Worm (Caenorhabditis elegans) whole organism, L3 larva: ENCODE measurements around the gene C17H12.11.
A peak's percentile ranks its signal among the peaks of the same experiment; 100 is the strongest.

Experiments used
- ZK546.5 ChIP-seq: sonication (generic microtip); optimal IDR thresholded peaks from 2 replicates; lab custom pipeline; 2017; ENCODE audit warnings: missing biosample characterization, missing genetic modification characterization
- aly-2 ChIP-seq: fragments of 150-350 bp; optimal IDR thresholded peaks from 2 replicates; lab custom pipeline; 2014; ENCODE audit warnings: missing biosample characterization, missing genetic modification characterization
- ceh-16 ChIP-seq: sonication (generic microtip); optimal IDR thresholded peaks from 2 replicates; lab custom pipeline; 2017; ENCODE audit warnings: missing biosample characterization, missing genetic modification characterization
- ceh-9 ChIP-seq: sonication (generic microtip); optimal IDR thresholded peaks from 2 replicates; lab custom pipeline; 2018; ENCODE audit warnings: missing biosample characterization, missing genetic modification characterization
- elt-1 ChIP-seq: fragments of 150-350 bp; optimal IDR thresholded peaks from 2 replicates; lab custom pipeline; 2014; ENCODE audit warnings: missing biosample characterization, missing genetic modification characterization
- elt-2 ChIP-seq: sonication (generic microtip); optimal IDR thresholded peaks from 2 replicates; lab custom pipeline; 2016; ENCODE audit warnings: missing genetic modification reagents, mild to moderate bottlenecking, missing genetic modification characterization, missing compliant biosample characterization
- elt-3 ChIP-seq, 3 experiments: fragments of 150-350 bp in 1 of 3; sonication (generic microtip) in 2 of 3; optimal IDR thresholded peaks; 2 replicates in 2 of 3; 4 replicates in 1 of 3; lab custom pipeline; 2014 to 2017; ENCODE audit warnings: missing biosample characterization in 3 of 3, missing genetic modification characterization in 3 of 3
- fkh-10 ChIP-seq: sonication (generic microtip); optimal IDR thresholded peaks from 2 replicates; lab custom pipeline; 2017; ENCODE audit warnings: missing biosample characterization, missing genetic modification reagents, missing genetic modification characterization
- fkh-2 ChIP-seq: fragments of 150-350 bp; optimal IDR thresholded peaks from 2 replicates; lab custom pipeline; 2014; ENCODE audit warnings: missing biosample characterization, missing genetic modification reagents, missing genetic modification characterization
- fos-1 ChIP-seq: fragments of 150-350 bp; optimal IDR thresholded peaks from 2 replicates; lab custom pipeline; 2014; ENCODE audit warnings: missing biosample characterization, missing genetic modification characterization
- jun-1 ChIP-seq: fragments of 150-350 bp; optimal IDR thresholded peaks from 2 replicates; lab custom pipeline; 2014; ENCODE audit warnings: missing biosample characterization, missing genetic modification reagents, missing genetic modification characterization
- lin-39 ChIP-seq: fragments of 150-350 bp; optimal IDR thresholded peaks from 2 replicates; lab custom pipeline; 2018; ENCODE audit warnings: missing biosample characterization, missing genetic modification reagents, missing genetic modification characterization
- lsy-12 ChIP-seq: sonication (generic microtip); optimal IDR thresholded peaks from 2 replicates; lab custom pipeline; 2016; ENCODE audit warnings: mild to moderate bottlenecking, missing genetic modification characterization, missing compliant biosample characterization
- mdl-1 ChIP-seq: fragments of 150-350 bp; optimal IDR thresholded peaks from 2 replicates; lab custom pipeline; 2014; ENCODE audit warnings: missing biosample characterization, missing genetic modification characterization
- nfya-1 ChIP-seq: sonication (generic microtip); optimal IDR thresholded peaks from 2 replicates; lab custom pipeline; 2017; ENCODE audit warnings: missing genetic modification characterization, mild to moderate bottlenecking, missing compliant biosample characterization, antibody characterized with exemption, moderate library complexity; ENCODE audit not compliant: insufficient read depth
- nhr-11 ChIP-seq: fragments of 150-350 bp; optimal IDR thresholded peaks from 2 replicates; lab custom pipeline; 2014; ENCODE audit warnings: missing biosample characterization, missing genetic modification characterization
- nhr-12 ChIP-seq: fragments of 150-350 bp; optimal IDR thresholded peaks from 2 replicates; lab custom pipeline; 2014; ENCODE audit warnings: missing biosample characterization, missing genetic modification characterization
- nhr-237 ChIP-seq: fragments of 150-350 bp; optimal IDR thresholded peaks from 2 replicates; lab custom pipeline; 2014; ENCODE audit warnings: missing biosample characterization, missing genetic modification characterization
- nhr-25 ChIP-seq: sonication (generic microtip); optimal IDR thresholded peaks from 2 replicates; lab custom pipeline; 2017; ENCODE audit warnings: missing biosample characterization, missing genetic modification characterization
- nhr-28 ChIP-seq: fragments of 150-350 bp; optimal IDR thresholded peaks from 2 replicates; lab custom pipeline; 2014; ENCODE audit warnings: missing biosample characterization, missing genetic modification characterization
- nhr-43 ChIP-seq: sonication (generic microtip); optimal IDR thresholded peaks from 2 replicates; lab custom pipeline; 2016; ENCODE audit warnings: mild to moderate bottlenecking, missing genetic modification characterization, missing compliant biosample characterization; ENCODE audit not compliant: poor library complexity, severe bottlenecking
- nhr-67 ChIP-seq: fragments of 150-350 bp; optimal IDR thresholded peaks from 2 replicates; lab custom pipeline; 2014; ENCODE audit warnings: missing biosample characterization, missing genetic modification characterization
- nhr-77 ChIP-seq: fragments of 150-350 bp; optimal IDR thresholded peaks from 2 replicates; lab custom pipeline; 2014; ENCODE audit warnings: missing biosample characterization, missing genetic modification characterization
- sea-2 ChIP-seq: fragments of 150-350 bp; sonication (generic microtip); optimal IDR thresholded peaks from 4 replicates; lab custom pipeline; 2014; ENCODE audit warnings: missing biosample characterization, missing genetic modification reagents, missing genetic modification characterization
- skn-1 ChIP-seq: fragments of 150-350 bp; optimal IDR thresholded peaks from 2 replicates; lab custom pipeline; 2014; ENCODE audit warnings: missing biosample characterization, missing genetic modification characterization
- snpc-4 ChIP-seq: fragments of 150-350 bp; optimal IDR thresholded peaks from 2 replicates; lab custom pipeline; 2014; ENCODE audit warnings: missing biosample characterization, missing genetic modification characterization
- tbx-2 ChIP-seq: sonication (generic microtip); optimal IDR thresholded peaks from 2 replicates; lab custom pipeline; 2016; ENCODE audit warnings: mild to moderate bottlenecking, missing genetic modification characterization, missing compliant biosample characterization
- unc-39 ChIP-seq: sonication (generic microtip); optimal IDR thresholded peaks from 4 replicates; lab custom pipeline; 2017; ENCODE audit warnings: missing biosample characterization, missing genetic modification characterization
- unc-62 ChIP-seq: fragments of 150-350 bp; sonication (generic microtip); optimal IDR thresholded peaks from 4 replicates; lab custom pipeline; 2014; ENCODE audit warnings: missing biosample characterization, missing genetic modification reagents, missing genetic modification characterization
- zag-1 ChIP-seq: fragments of 150-350 bp; optimal IDR thresholded peaks from 2 replicates; lab custom pipeline; 2014; ENCODE audit warnings: missing biosample characterization, missing genetic modification characterization
- ztf-11 ChIP-seq: fragments of 150-350 bp; optimal IDR thresholded peaks from 2 replicates; lab custom pipeline; 2014; ENCODE audit warnings: missing biosample characterization, missing genetic modification characterization
- ztf-4 ChIP-seq: fragments of 150-350 bp; optimal IDR thresholded peaks from 2 replicates; lab custom pipeline; 2014; ENCODE audit warnings: missing biosample characterization, missing genetic modification characterization

The C17H12.11 gene

DNA sequence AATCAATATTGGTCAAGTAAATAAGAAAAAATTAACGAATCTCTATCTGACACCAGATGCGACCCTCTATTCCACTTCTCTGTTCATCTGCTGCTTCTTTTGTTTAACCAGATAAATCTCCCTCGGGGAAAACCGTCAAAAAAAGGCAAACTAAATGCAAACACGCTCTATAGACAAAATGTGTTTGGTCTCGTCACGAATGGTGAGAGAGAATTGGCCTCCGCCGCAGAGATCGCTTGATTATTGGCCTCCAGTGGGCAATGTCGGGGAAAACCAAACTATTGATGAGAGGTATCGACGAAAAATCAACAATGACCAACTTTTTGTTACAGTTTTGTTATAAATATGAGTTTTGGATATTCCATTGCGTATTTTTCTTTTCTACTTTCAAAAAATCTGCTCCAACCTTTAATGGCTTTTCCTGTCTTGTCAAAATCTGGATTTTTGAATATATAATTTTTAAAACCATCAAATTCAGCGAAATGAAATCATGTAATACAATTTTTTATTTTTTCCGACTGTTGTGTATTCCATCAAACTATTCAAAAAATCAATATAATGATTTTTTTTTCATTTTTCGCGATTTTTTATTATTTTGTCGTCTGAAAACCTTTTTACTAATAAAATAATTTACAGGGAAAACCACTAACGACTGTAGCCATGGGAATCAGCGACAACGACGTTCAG lies 11.6 kb upstream of the C17H12.11 start, which contains the start of the genes C17H12.2 and vha-8 (continued):
- TF ChIP-seq unc-39 (tag; lab: Kevin White, UChicago) = no peak
- peak; percentile 74 for TF ChIP-seq elt-2 (tag; lab: Kevin White, UChicago)
- TF ChIP-seq unc-62 (GFP tag; lab: Kevin White, UChicago) = peak; percentile 76
- TF ChIP-seq elt-3 (tag; optimal IDR thresholded peaks at IDR 0.05; lab: Kevin White, UChicago) = peak in 2 of 3 experiments; percentile 41 to 59
- no peak for TF ChIP-seq nhr-67 (tag; lab: Kevin White, UChicago)
- TF ChIP-seq ZK546.5 (tag; lab: Kevin White, UChicago) = no peak
- TF ChIP-seq fkh-2 (tag; lab: Kevin White, UChicago) = no peak

DNA sequence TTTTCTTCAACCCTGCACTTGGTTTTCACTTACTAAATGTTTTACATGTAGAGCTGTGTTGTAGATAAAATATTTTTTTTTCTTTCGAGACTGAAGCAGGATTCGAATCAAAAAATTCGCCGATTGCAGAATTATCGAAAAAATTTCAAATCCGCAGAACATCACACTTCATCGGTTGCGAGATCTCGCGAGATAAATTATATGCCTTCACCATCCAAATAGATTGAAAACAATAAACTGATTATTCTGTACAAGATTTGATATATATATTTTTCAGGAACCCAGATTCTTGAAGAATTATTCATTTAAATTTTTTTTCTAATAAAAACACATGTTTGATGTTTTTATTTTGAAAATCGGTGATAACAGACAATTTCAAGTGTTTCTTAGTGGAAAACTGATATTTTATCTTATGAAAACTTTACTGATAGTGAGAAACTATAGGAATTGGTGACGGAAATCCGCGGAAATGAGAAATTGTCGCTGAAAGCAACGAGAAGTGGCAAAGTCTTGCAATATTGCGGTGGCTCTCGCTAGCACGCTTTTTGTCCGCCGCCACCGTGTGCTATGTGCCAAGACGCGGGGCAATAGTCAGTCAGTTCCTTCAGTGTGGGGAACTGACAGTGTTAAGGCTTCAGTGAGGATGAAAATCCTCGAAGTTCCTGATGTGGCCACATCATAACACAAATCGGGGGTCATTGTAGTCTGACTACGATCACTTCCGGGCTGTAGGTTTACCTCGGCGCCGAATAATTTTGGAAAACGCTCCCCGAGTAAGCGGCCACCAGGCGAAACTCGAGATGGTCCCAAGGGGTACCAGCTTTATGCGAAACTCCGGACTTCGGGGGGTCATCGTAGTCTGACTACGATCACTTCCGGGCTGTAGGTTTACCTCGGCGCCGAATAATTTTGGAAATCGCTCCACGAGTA lies 9.5 kb upstream of the C17H12.11 start:
- TF ChIP-seq nhr-43 (tag; lab: Kevin White, UChicago) (peak; percentile 31), jun-1 (peak; percentile 16), elt-2 (tag; lab: Kevin White, UChicago) (peak; percentile 15), elt-1 (tag; lab: Kevin White, UChicago) (no peak), fkh-10 (no peak), nhr-25 (tag; lab: Kevin White, UChicago) (no peak), nhr-237 (tag; lab: Kevin White, UChicago) (no peak), snpc-4 (peak; percentile 33), nhr-77 (tag; lab: Kevin White, UChicago) (peak; percentile 8), ceh-9 (tag; lab: Kevin White, UChicago) (no peak)
- TF ChIP-seq, all 47 proteins: peak for 5

DNA sequence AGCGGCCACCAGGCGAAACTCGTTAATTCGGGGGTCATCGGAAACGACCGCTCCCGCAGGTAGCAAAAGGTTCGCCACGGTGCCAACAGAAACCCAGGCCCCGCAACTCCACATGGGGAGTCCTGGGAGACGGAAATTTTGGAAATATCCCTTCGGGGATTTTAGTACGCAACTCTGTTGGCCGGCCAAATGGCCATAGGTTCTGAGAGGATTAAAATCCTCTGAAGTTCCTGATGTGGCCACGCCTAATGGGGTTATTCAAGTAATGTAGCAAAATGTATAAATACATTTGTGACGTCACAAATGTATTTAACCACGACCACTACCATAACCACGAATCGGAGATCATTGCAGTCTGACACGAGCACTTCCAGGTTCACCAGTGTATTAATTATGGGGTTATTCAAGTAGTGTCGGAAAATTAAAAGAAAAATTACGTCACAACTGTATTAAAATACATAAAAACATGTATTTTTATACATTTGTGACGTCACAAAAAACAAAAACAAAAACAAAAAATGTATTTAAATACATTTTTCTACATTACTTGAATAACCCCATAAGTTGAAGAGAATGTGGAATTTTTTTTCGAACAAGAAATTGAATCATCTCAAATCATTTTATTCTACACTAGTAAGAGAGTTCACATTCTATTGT lies 8.7 kb upstream of the C17H12.11 start:
- TF ChIP-seq nhr-77 (tag; lab: Kevin White, UChicago) (no peak), skn-1 (tag; lab: Kevin White, UChicago) (no peak), ztf-11 (tag; lab: Kevin White, UChicago) (no peak), nhr-43 (tag; lab: Kevin White, UChicago) (no peak), nhr-28 (tag; lab: Kevin White, UChicago) (no peak), nhr-11 (tag; lab: Kevin White, UChicago) (no peak), sea-2 (GFP tag; lab: Kevin White, UChicago) (no peak), nhr-237 (tag; lab: Kevin White, UChicago) (no peak), lsy-12 (tag; lab: Kevin White, UChicago) (no peak), aly-2 (tag; lab: Kevin White, UChicago) (no peak), elt-1 (tag; lab: Kevin White, UChicago) (no peak), ztf-4 (tag; lab: Kevin White, UChicago) (no peak), mdl-1 (tag; lab: Kevin White, UChicago) (no peak), ceh-16 (no peak), snpc-4 (no peak)

DNA sequence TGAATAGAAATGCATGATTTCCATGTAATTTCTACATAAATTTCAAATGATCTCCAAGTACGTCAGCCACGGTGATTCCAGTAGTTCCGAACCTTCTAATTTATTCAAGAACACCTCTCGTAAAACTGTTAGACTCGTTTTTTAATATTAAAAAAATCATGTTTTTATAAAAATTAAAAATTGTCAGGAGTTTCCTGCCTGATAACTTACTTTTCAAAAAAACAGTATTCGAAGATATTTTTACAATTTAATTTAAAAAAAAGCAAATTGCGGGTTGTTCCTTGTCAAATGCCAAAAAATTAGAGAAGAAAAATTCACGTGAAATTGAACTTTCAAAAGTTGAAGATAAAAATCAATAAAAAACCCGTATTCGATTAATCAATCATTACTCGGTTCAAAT lies 6.7 kb upstream of the C17H12.11 start, which contains the start of the genes C17H12.3 and C17H12.12:
C17H12.3 (minus strand) TSS at position 101 of the 400 bp plus-strand sequence.
C17H12.12 (plus strand) TSS at position 396 of the 400 bp plus-strand sequence.
- TF ChIP-seq nhr-11 (tag; lab: Kevin White, UChicago) (no peak), elt-3 (tag; optimal IDR thresholded peaks at IDR 0.05; lab: Kevin White, UChicago) (no peak), fos-1 (tag; lab: Kevin White, UChicago) (no peak), nhr-77 (tag; lab: Kevin White, UChicago) (no peak), lin-39 (tag; lab: Kevin White, UChicago) (no peak), elt-2 (tag; lab: Kevin White, UChicago) (no peak), nfya-1 (no peak), ztf-11 (tag; lab: Kevin White, UChicago) (no peak), ZK546.5 (tag; lab: Kevin White, UChicago) (no peak), aly-2 (tag; lab: Kevin White, UChicago) (no peak), unc-62 (GFP tag; lab: Kevin White, UChicago) (no peak), zag-1 (tag; lab: Kevin White, UChicago) (no peak), mdl-1 (tag; lab: Kevin White, UChicago) (no peak), nhr-12 (tag; lab: Kevin White, UChicago) (no peak), unc-39 (tag; lab: Kevin White, UChicago) (no peak), jun-1 (no peak), tbx-2 (tag; lab: Kevin White, UChicago) (no peak), ceh-16 (no peak), nhr-25 (tag; lab: Kevin White, UChicago) (no peak), ztf-4 (tag; lab: Kevin White, UChicago) (no peak)
